Worm (Caenorhabditis elegans): ENCODE results near the gene T05A1.5.

T05A1.5 gene

ce11 chrIV:9545986-9546385, at the start of gene T05A1.5:
Gene T05A1.5, plus strand, starts transcription at chrIV:9546286.
- no peak for TF ChIP-seq cog-1 (tag; optimal IDR thresholded peaks at IDR 0.05)
- no peak for TF ChIP-seq ref-1 (GFP tag; conservative IDR thresholded peaks at IDR 0.05)
- TF ChIP-seq T22C8.4 (GFP tag; IDR thresholded peaks at IDR 0.05), result no peak
- TF ChIP-seq flt-1 (GFP tag; IDR thresholded peaks at IDR 0.05), result no peak
- TF ChIP-seq ztf-29 (GFP tag; IDR thresholded peaks at IDR 0.05), result no peak
- TF ChIP-seq med-1 (GFP tag; optimal IDR thresholded peaks at IDR 0.05; ENCODE audit: insufficient read depth), result no peak
- TF ChIP-seq klf-2 (GFP tag; conservative IDR thresholded peaks at IDR 0.05), result no peak
- no peak for TF ChIP-seq tab-1 (GFP tag; IDR thresholded peaks at IDR 0.05)
- TF ChIP-seq ztf-23 (GFP tag; IDR thresholded peaks at IDR 0.05), result no peak

ce11 chrIV:9496306-9496705, 49.8 kb upstream of the T05A1.5 start, which contains the start of gene sru-3:
Gene sru-3, plus strand, starts transcription at chrIV:9496606.
- TF ChIP-seq med-1 (GFP tag; optimal IDR thresholded peaks at IDR 0.05; ENCODE audit: insufficient read depth), result no peak
- no peak for TF ChIP-seq ztf-29 (GFP tag; IDR thresholded peaks at IDR 0.05)
- TF ChIP-seq cog-1 (tag; optimal IDR thresholded peaks at IDR 0.05), result no peak
- TF ChIP-seq tab-1 (GFP tag; IDR thresholded peaks at IDR 0.05), result no peak
- TF ChIP-seq T22C8.4 (GFP tag; IDR thresholded peaks at IDR 0.05), result no peak
- no peak for TF ChIP-seq ref-1 (GFP tag; conservative IDR thresholded peaks at IDR 0.05)
- no peak for TF ChIP-seq flt-1 (GFP tag; IDR thresholded peaks at IDR 0.05)
- TF ChIP-seq ztf-23 (GFP tag; IDR thresholded peaks at IDR 0.05), result no peak
- TF ChIP-seq klf-2 (GFP tag; conservative IDR thresholded peaks at IDR 0.05), result no peak

- TF ChIP-seq cog-1 (tag; optimal IDR thresholded peaks at IDR 0.05) (no peak), med-1 (GFP tag; optimal IDR thresholded peaks at IDR 0.05; ENCODE audit: insufficient read depth) (no peak), ztf-29 (GFP tag; IDR thresholded peaks at IDR 0.05) (no peak), ztf-23 (GFP tag; IDR thresholded peaks at IDR 0.05) (no peak), flt-1 (GFP tag; IDR thresholded peaks at IDR 0.05) (no peak), tab-1 (GFP tag; IDR thresholded peaks at IDR 0.05) (no peak), T22C8.4 (GFP tag; IDR thresholded peaks at IDR 0.05) (no peak), ref-1 (GFP tag; conservative IDR thresholded peaks at IDR 0.05) (no peak), klf-2 (GFP tag; conservative IDR thresholded peaks at IDR 0.05) (no peak)
These were observed 48.0 kb upstream of the T05A1.5 start, which contains the start of gene sru-4 for ce11 chrIV:9498088-9498487. Gene sru-4, plus strand, starts transcription at chrIV:9498388.

ce11 chrIV:9499636-9500035, 46.5 kb upstream of the T05A1.5 start:
- TF ChIP-seq med-1 (GFP tag; optimal IDR thresholded peaks at IDR 0.05; ENCODE audit: insufficient read depth) (no peak), flt-1 (GFP tag; IDR thresholded peaks at IDR 0.05) (no peak), ztf-29 (GFP tag; IDR thresholded peaks at IDR 0.05) (no peak), tab-1 (GFP tag; IDR thresholded peaks at IDR 0.05) (no peak), klf-2 (GFP tag; conservative IDR thresholded peaks at IDR 0.05) (no peak), T22C8.4 (GFP tag; IDR thresholded peaks at IDR 0.05) (no peak), ref-1 (GFP tag; conservative IDR thresholded peaks at IDR 0.05) (no peak), cog-1 (tag; optimal IDR thresholded peaks at IDR 0.05) (no peak), ztf-23 (GFP tag; IDR thresholded peaks at IDR 0.05) (no peak)

ce11 chrIV:9500100-9500499, 46.0 kb upstream of the T05A1.5 start, which contains the start of gene ugt-21:
Gene ugt-21, plus strand, starts transcription at chrIV:9500311.
- no peak for TF ChIP-seq ref-1 (GFP tag; conservative IDR thresholded peaks at IDR 0.05)
- no peak for TF ChIP-seq tab-1 (GFP tag; IDR thresholded peaks at IDR 0.05)
- no peak for TF ChIP-seq T22C8.4 (GFP tag; IDR thresholded peaks at IDR 0.05)
- TF ChIP-seq ztf-23 (GFP tag; IDR thresholded peaks at IDR 0.05), result no peak
- no peak for TF ChIP-seq cog-1 (tag; optimal IDR thresholded peaks at IDR 0.05)
- TF ChIP-seq flt-1 (GFP tag; IDR thresholded peaks at IDR 0.05), result no peak
- no peak for TF ChIP-seq ztf-29 (GFP tag; IDR thresholded peaks at IDR 0.05)

ce11 chrIV:9506251-9506650, 39.8 kb upstream of the T05A1.5 start, which contains the start of gene ttr-9:
Gene ttr-9, minus strand, starts transcription at chrIV:9506351.
- TF ChIP-seq ref-1 (GFP tag; conservative IDR thresholded peaks at IDR 0.05), result no peak
- no peak for TF ChIP-seq ztf-29 (GFP tag; IDR thresholded peaks at IDR 0.05)
- no peak for TF ChIP-seq klf-2 (GFP tag; conservative IDR thresholded peaks at IDR 0.05)
- no peak for TF ChIP-seq T22C8.4 (GFP tag; IDR thresholded peaks at IDR 0.05)
- TF ChIP-seq tab-1 (GFP tag; IDR thresholded peaks at IDR 0.05), result no peak
- TF ChIP-seq ztf-23 (GFP tag; IDR thresholded peaks at IDR 0.05), result no peak
- TF ChIP-seq cog-1 (tag; optimal IDR thresholded peaks at IDR 0.05), result no peak
- no peak for TF ChIP-seq med-1 (GFP tag; optimal IDR thresholded peaks at IDR 0.05; ENCODE audit: insufficient read depth)
- no peak for TF ChIP-seq flt-1 (GFP tag; IDR thresholded peaks at IDR 0.05)

ce11 chrIV:9508612-9509011, 37.5 kb upstream of the T05A1.5 start, which contains the start of gene ethe-1:
Gene ethe-1, minus strand, starts transcription at chrIV:9508761.
- TF ChIP-seq med-1 (GFP tag; optimal IDR thresholded peaks at IDR 0.05; ENCODE audit: insufficient read depth) (no peak), cog-1 (tag; optimal IDR thresholded peaks at IDR 0.05) (no peak), ztf-29 (GFP tag; IDR thresholded peaks at IDR 0.05) (no peak), ref-1 (GFP tag; conservative IDR thresholded peaks at IDR 0.05) (no peak), ztf-23 (GFP tag; IDR thresholded peaks at IDR 0.05) (no peak), flt-1 (GFP tag; IDR thresholded peaks at IDR 0.05) (no peak), klf-2 (GFP tag; conservative IDR thresholded peaks at IDR 0.05) (no peak), T22C8.4 (GFP tag; IDR thresholded peaks at IDR 0.05) (no peak)

ce11 chrIV:9510439-9510838, 35.6 kb upstream of the T05A1.5 start, which contains the start of gene C33A12.4:
Gene C33A12.4, minus strand, starts transcription at chrIV:9510569.
- TF ChIP-seq T22C8.4 (GFP tag; IDR thresholded peaks at IDR 0.05) (no peak), cog-1 (tag; optimal IDR thresholded peaks at IDR 0.05) (no peak), ref-1 (GFP tag; conservative IDR thresholded peaks at IDR 0.05) (no peak), tab-1 (GFP tag; IDR thresholded peaks at IDR 0.05) (no peak), flt-1 (GFP tag; IDR thresholded peaks at IDR 0.05) (no peak), ztf-23 (GFP tag; IDR thresholded peaks at IDR 0.05) (no peak), ztf-29 (GFP tag; IDR thresholded peaks at IDR 0.05) (no peak), med-1 (GFP tag; optimal IDR thresholded peaks at IDR 0.05; ENCODE audit: insufficient read depth) (no peak)

ce11 chrIV:9511221-9511638, 34.9 kb upstream of the T05A1.5 start:
- TF ChIP-seq ztf-23 (GFP tag; IDR thresholded peaks at IDR 0.05) (no peak), flt-1 (GFP tag; IDR thresholded peaks at IDR 0.05) (no peak), T22C8.4 (GFP tag; IDR thresholded peaks at IDR 0.05) (no peak)

ce11 chrIV:9511640-9512039, 34.4 kb upstream of the T05A1.5 start:
- TF ChIP-seq klf-2 (GFP tag; conservative IDR thresholded peaks at IDR 0.05) (no peak), med-1 (GFP tag; optimal IDR thresholded peaks at IDR 0.05; ENCODE audit: insufficient read depth) (no peak), flt-1 (GFP tag; IDR thresholded peaks at IDR 0.05) (no peak), ztf-23 (GFP tag; IDR thresholded peaks at IDR 0.05) (no peak), tab-1 (GFP tag; IDR thresholded peaks at IDR 0.05) (no peak), cog-1 (tag; optimal IDR thresholded peaks at IDR 0.05) (no peak), ref-1 (GFP tag; conservative IDR thresholded peaks at IDR 0.05) (no peak), T22C8.4 (GFP tag; IDR thresholded peaks at IDR 0.05) (no peak), ztf-29 (GFP tag; IDR thresholded peaks at IDR 0.05) (no peak)
